ENCODE assay signal across 1 fruit fly cellular context in the genomic region with DNA sequence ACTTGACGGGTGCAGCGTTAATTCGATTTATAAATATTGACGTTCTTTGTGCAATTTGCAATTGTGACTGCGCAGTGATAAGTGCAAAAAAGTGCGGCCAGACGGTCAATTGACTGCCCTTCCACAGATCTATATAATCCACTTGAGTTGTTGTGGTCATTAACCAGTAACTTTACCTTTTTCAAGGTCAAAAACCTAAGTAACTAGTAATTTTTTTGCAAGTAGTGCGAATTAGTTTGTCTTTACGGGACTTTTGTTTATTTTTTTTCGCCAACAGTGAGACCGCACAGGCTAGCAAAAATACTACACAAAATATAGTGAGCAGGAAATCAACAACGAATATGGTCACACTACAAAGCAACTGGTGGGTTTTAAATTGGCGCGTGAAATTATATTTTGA.
TF ChIP-seq lines count a peak whose summit lies in the region.

Gene Tango9 (minus strand): TSS at position 280 of the 400 bp plus-strand sequence.

TF ChIP-seq in whole organism, embryonic, 481 proteins besides CTCF, POLR2A, EP300 and RAD21 (continued from another document and continues in another):
- TF ChIP-seq CG7963 (GFP tag; IDR thresholded peaks at IDR 0.05; lab: Robert Waterston, UW; ENCODE audit: partially characterized antibody) (no peak), Awh (GFP tag; IDR thresholded peaks at IDR 0.05; lab: Robert Waterston, UW) (no peak), CG34376 (GFP tag; optimal IDR thresholded peaks at IDR 0.05; lab: Kevin White, UChicago) (no peak), gro (GFP tag; optimal IDR thresholded peaks at IDR 0.05; lab: Kevin White, UChicago) (no peak), CG30020 (tag; optimal IDR thresholded peaks at IDR 0.05; lab: Kevin White, UChicago) (peak; percentile 11), Tbp (GFP tag; optimal IDR thresholded peaks at IDR 0.05; lab: Kevin White, UChicago) (no peak), CG3163 (GFP tag; optimal IDR thresholded peaks at IDR 0.05; lab: Kevin White, UChicago) (no peak), caup (GFP tag; optimal IDR thresholded peaks at IDR 0.05; lab: Kevin White, UChicago; ENCODE audit: severe bottlenecking) (no peak), CG12236 (GFP tag; optimal IDR thresholded peaks at IDR 0.05; lab: Kevin White, UChicago) (no peak), ro (GFP tag; IDR thresholded peaks at IDR 0.05; lab: Robert Waterston, UW) (no peak), Scr (GFP tag; IDR thresholded peaks at IDR 0.05; lab: Robert Waterston, UW; ENCODE audit: partially characterized antibody) (no peak), D (optimal IDR thresholded peaks at IDR 0.05; lab: Kevin White, UChicago) (no peak), D (GFP tag; optimal IDR thresholded peaks at IDR 0.05; lab: Kevin White, UChicago) (no peak), CG6654 (GFP tag; optimal IDR thresholded peaks at IDR 0.05; lab: Kevin White, UChicago) (no peak), dysf (GFP tag; IDR thresholded peaks at IDR 0.05; lab: Robert Waterston, UW) (no peak), CG15696 (tag; optimal IDR thresholded peaks at IDR 0.05; lab: Kevin White, UChicago) (no peak), mam (GFP tag; optimal IDR thresholded peaks at IDR 0.05; lab: Kevin White, UChicago) (no peak), en (GFP tag; optimal IDR thresholded peaks at IDR 0.05; lab: Kevin White, UChicago) (no peak), cas (GFP tag; IDR thresholded peaks at IDR 0.05; lab: Robert Waterston, UW) (no peak), MESR4 (GFP tag; optimal IDR thresholded peaks at IDR 0.05; lab: Kevin White, UChicago) (peak; percentile 37), CG10321 (GFP tag; IDR thresholded peaks at IDR 0.05; lab: Robert Waterston, UW) (no peak), fu2 (GFP tag; optimal IDR thresholded peaks at IDR 0.05; lab: Kevin White, UChicago) (no peak), Hmr (GFP tag; optimal IDR thresholded peaks at IDR 0.05; lab: Kevin White, UChicago) (peak; percentile 52), CG1024 (GFP tag; IDR thresholded peaks at IDR 0.05; lab: Robert Waterston, UW) (no peak), Lim3 (GFP tag; IDR thresholded peaks at IDR 0.05; lab: Robert Waterston, UW) (no peak), CG11504 (tag; optimal IDR thresholded peaks at IDR 0.05; lab: Kevin White, UChicago) (peak; percentile 47), Sry-δ (GFP tag; optimal IDR thresholded peaks at IDR 0.05; lab: Kevin White, UChicago) (peak; percentile 44), CG15269 (tag; optimal IDR thresholded peaks at IDR 0.05; lab: Kevin White, UChicago) (no peak), CG32767 (GFP tag; IDR thresholded peaks at IDR 0.05; lab: Robert Waterston, UW) (no peak), CG16813 (GFP tag; IDR thresholded peaks at IDR 0.05; lab: Robert Waterston, UW; ENCODE audit: partially characterized antibody) (no peak), Stat92E (GFP tag; optimal IDR thresholded peaks at IDR 0.05; lab: Kevin White, UChicago) (no peak), p53 (GFP tag; optimal IDR thresholded peaks at IDR 0.05; lab: Kevin White, UChicago) (peak; percentile 9), CG9876 (GFP tag; optimal IDR thresholded peaks at IDR 0.05; lab: Kevin White, UChicago) (no peak), so (GFP tag; IDR thresholded peaks at IDR 0.05; lab: Robert Waterston, UW) (no peak), Xbp1 (GFP tag; optimal IDR thresholded peaks at IDR 0.05; lab: Kevin White, UChicago) (no peak), Oli (tag; optimal IDR thresholded peaks at IDR 0.05; lab: Kevin White, UChicago) (no peak), exex (tag; optimal IDR thresholded peaks at IDR 0.05; lab: Kevin White, UChicago) (no peak), ind (GFP tag; optimal IDR thresholded peaks at IDR 0.05; lab: Kevin White, UChicago) (no peak), tgo (GFP tag; IDR thresholded peaks at IDR 0.05; lab: Robert Waterston, UW) (no peak), Pdp1 (GFP tag; optimal IDR thresholded peaks at IDR 0.05; lab: Kevin White, UChicago) (peak in 1 of 2 experiments; percentile 18), grn (GFP tag; optimal IDR thresholded peaks at IDR 0.05; lab: Kevin White, UChicago) (no peak), usp (GFP tag; optimal IDR thresholded peaks at IDR 0.05; lab: Kevin White, UChicago) (no peak), peb (GFP tag; IDR thresholded peaks at IDR 0.05; lab: Robert Waterston, UW) (no peak), CG11696 (GFP tag; IDR thresholded peaks at IDR 0.05; lab: Robert Waterston, UW) (no peak), CG13775 (GFP tag; optimal IDR thresholded peaks at IDR 0.05; lab: Kevin White, UChicago) (no peak), CG17186 (GFP tag; optimal IDR thresholded peaks at IDR 0.05; lab: Kevin White, UChicago) (peak; percentile 12), Max (GFP tag; optimal IDR thresholded peaks at IDR 0.05; lab: Kevin White, UChicago) (no peak), CG2875 (GFP tag; optimal IDR thresholded peaks at IDR 0.05; lab: Kevin White, UChicago) (no peak), bowl (GFP tag; IDR thresholded peaks at IDR 0.05; lab: Robert Waterston, UW) (no peak), D19B (GFP tag; optimal IDR thresholded peaks at IDR 0.05; lab: Kevin White, UChicago) (no peak), sisA (GFP tag; IDR thresholded peaks at IDR 0.05; lab: Robert Waterston, UW) (no peak), CG8281 (tag; optimal IDR thresholded peaks at IDR 0.05; lab: Kevin White, UChicago) (no peak), fd3F (GFP tag; optimal IDR thresholded peaks at IDR 0.05; lab: Kevin White, UChicago) (no peak), CG32532 (GFP tag; IDR thresholded peaks at IDR 0.05; lab: Robert Waterston, UW) (no peak), CG7357 (GFP tag; IDR thresholded peaks at IDR 0.05; lab: Robert Waterston, UW) (no peak), Dad (GFP tag; optimal IDR thresholded peaks at IDR 0.05; lab: Kevin White, UChicago) (no peak), CrebB (tag; optimal IDR thresholded peaks at IDR 0.05; lab: Kevin White, UChicago) (no peak), Hr3 (GFP tag; optimal IDR thresholded peaks at IDR 0.05; lab: Kevin White, UChicago) (no peak), CG8765 (GFP tag; IDR thresholded peaks at IDR 0.05; lab: Robert Waterston, UW) (no peak), CG9797 (GFP tag; optimal IDR thresholded peaks at IDR 0.05; lab: Kevin White, UChicago) (peak; percentile 84), CG17829 (tag; optimal IDR thresholded peaks at IDR 0.05; lab: Kevin White, UChicago) (peak; percentile 21), Gug (GFP tag; IDR thresholded peaks at IDR 0.05; lab: Robert Waterston, UW) (no peak), CG12769 (tag; optimal IDR thresholded peaks at IDR 0.05; lab: Kevin White, UChicago) (no peak), CG14965 (GFP tag; optimal IDR thresholded peaks at IDR 0.05; lab: Kevin White, UChicago; ENCODE audit: borderline replicate concordance) (no peak), dmrt11E (tag; optimal IDR thresholded peaks at IDR 0.05; lab: Kevin White, UChicago) (no peak), Trl (optimal IDR thresholded peaks at IDR 0.05; lab: Kevin White, UChicago) (no peak), Trl (GFP tag; optimal IDR thresholded peaks at IDR 0.05; lab: Kevin White, UChicago) (no peak), dati (GFP tag; IDR thresholded peaks at IDR 0.05; lab: Robert Waterston, UW) (no peak), fd96Cb (tag; optimal IDR thresholded peaks at IDR 0.05; lab: Kevin White, UChicago) (no peak), HLH3B (GFP tag; IDR thresholded peaks at IDR 0.05; lab: Robert Waterston, UW) (0 out of 2 replicates have a peak, but pooled peaks have one; percentile 9), Dfd (GFP tag; optimal IDR thresholded peaks at IDR 0.05; lab: Kevin White, UChicago) (no peak), hb (GFP tag; IDR thresholded peaks at IDR 0.05; lab: Robert Waterston, UW; ENCODE audit: partially characterized antibody) (no peak), ems (GFP tag; optimal IDR thresholded peaks at IDR 0.05; lab: Kevin White, UChicago) (no peak), CG3407 (GFP tag; optimal IDR thresholded peaks at IDR 0.05; lab: Kevin White, UChicago) (no peak), Dref (GFP tag; IDR thresholded peaks at IDR 0.05; lab: Robert Waterston, UW) (0 out of 2 replicates have a peak, but pooled peaks have one; percentile 16), Antp (GFP tag; optimal IDR thresholded peaks at IDR 0.05; lab: Kevin White, UChicago) (no peak), org-1 (GFP tag; optimal IDR thresholded peaks at IDR 0.05; lab: Kevin White, UChicago) (no peak), CG2202 (tag; optimal IDR thresholded peaks at IDR 0.05; lab: Kevin White, UChicago) (no peak), crc (GFP tag; optimal IDR thresholded peaks at IDR 0.05; lab: Kevin White, UChicago) (no peak), CG7271 (tag; optimal IDR thresholded peaks at IDR 0.05; lab: Kevin White, UChicago) (no peak), CG30431 (GFP tag; optimal IDR thresholded peaks at IDR 0.05; lab: Kevin White, UChicago) (no peak), CG10366 (GFP tag; IDR thresholded peaks at IDR 0.05; lab: Robert Waterston, UW) (no peak), Dip2 (GFP tag; IDR thresholded peaks at IDR 0.05; lab: Robert Waterston, UW) (no peak), dan (GFP tag; IDR thresholded peaks at IDR 0.05; lab: Robert Waterston, UW) (no peak), NC2β (GFP tag; optimal IDR thresholded peaks at IDR 0.05; lab: Kevin White, UChicago) (no peak), CG8388 (GFP tag; optimal IDR thresholded peaks at IDR 0.05; lab: Kevin White, UChicago) (no peak), sr (GFP tag; IDR thresholded peaks at IDR 0.05; lab: Robert Waterston, UW) (no peak), esg (GFP tag; conservative IDR thresholded peaks at IDR 0.05; lab: Robert Waterston, UW) (no peak), CG16815 (GFP tag; optimal IDR thresholded peaks at IDR 0.05; lab: Kevin White, UChicago) (no peak), chif (GFP tag; optimal IDR thresholded peaks at IDR 0.05; lab: Kevin White, UChicago) (no peak), mld (GFP tag; IDR thresholded peaks at IDR 0.05; lab: Robert Waterston, UW; ENCODE audit: partially characterized antibody) (no peak), CG11398 (GFP tag; optimal IDR thresholded peaks at IDR 0.05; lab: Kevin White, UChicago) (no peak), HmgZ (tag; optimal IDR thresholded peaks at IDR 0.05; lab: Kevin White, UChicago) (peak; percentile 40), Mes4 (GFP tag; optimal IDR thresholded peaks at IDR 0.05; lab: Kevin White, UChicago) (no peak), CG10462 (GFP tag; optimal IDR thresholded peaks at IDR 0.05; lab: Kevin White, UChicago) (no peak), crp (GFP tag; optimal IDR thresholded peaks at IDR 0.05; lab: Kevin White, UChicago) (peak in 1 of 2 experiments; percentile 13), dpn (GFP tag; optimal IDR thresholded peaks at IDR 0.05; lab: Kevin White, UChicago) (peak in 1 of 2 experiments; percentile 2), run (tag; optimal IDR thresholded peaks at IDR 0.05; lab: Kevin White, UChicago) (no peak), Hr78 (GFP tag; optimal IDR thresholded peaks at IDR 0.05; lab: Kevin White, UChicago) (no peak), CkIIα-i1 (GFP tag; IDR thresholded peaks at IDR 0.05; lab: Robert Waterston, UW) (no peak), Bdp1 (GFP tag; optimal IDR thresholded peaks at IDR 0.05; lab: Kevin White, UChicago) (no peak), CG9727 (GFP tag; optimal IDR thresholded peaks at IDR 0.05; lab: Kevin White, UChicago) (no peak), Fer3 (tag; optimal IDR thresholded peaks at IDR 0.05; lab: Kevin White, UChicago) (no peak), Deaf1 (tag; optimal IDR thresholded peaks at IDR 0.05; lab: Kevin White, UChicago) (no peak), CG11695 (GFP tag; IDR thresholded peaks at IDR 0.05; lab: Robert Waterston, UW) (no peak), tx (GFP tag; optimal IDR thresholded peaks at IDR 0.05; lab: Kevin White, UChicago) (no peak), CG2712 (tag; optimal IDR thresholded peaks at IDR 0.05; lab: Kevin White, UChicago) (peak; percentile 25), Drgx (GFP tag; IDR thresholded peaks at IDR 0.05; lab: Robert Waterston, UW) (no peak), CG17361 (GFP tag; IDR thresholded peaks at IDR 0.05; lab: Robert Waterston, UW) (0 out of 3 replicates have a peak, but pooled peaks have one; percentile 11), Nf-YA (GFP tag; IDR thresholded peaks at IDR 0.05; lab: Robert Waterston, UW) (no peak), CG12071 (GFP tag; optimal IDR thresholded peaks at IDR 0.05; lab: Kevin White, UChicago) (no peak), Lpt (GFP tag; optimal IDR thresholded peaks at IDR 0.05; lab: Kevin White, UChicago) (no peak), knrl (GFP tag; IDR thresholded peaks at IDR 0.05; lab: Robert Waterston, UW; ENCODE audit: partially characterized antibody) (peak; percentile 33; the same call in 1 of the 3 replicates), CG7745 (tag; optimal IDR thresholded peaks at IDR 0.05; lab: Kevin White, UChicago) (no peak), wdn (GFP tag; IDR thresholded peaks at IDR 0.05; lab: Robert Waterston, UW) (no peak), trh (GFP tag; optimal IDR thresholded peaks at IDR 0.05; lab: Kevin White, UChicago) (no peak), CG3847 (GFP tag; IDR thresholded peaks at IDR 0.05; lab: Robert Waterston, UW) (no peak), Atf-2 (GFP tag; optimal IDR thresholded peaks at IDR 0.05; lab: Kevin White, UChicago) (no peak), trem (tag; optimal IDR thresholded peaks at IDR 0.05; lab: Kevin White, UChicago) (peak; percentile 63), seq (GFP tag; IDR thresholded peaks at IDR 0.05; lab: Robert Waterston, UW) (no peak), unc-4 (GFP tag; IDR thresholded peaks at IDR 0.05; lab: Robert Waterston, UW; ENCODE audit: partially characterized antibody) (no peak), sd (tag; optimal IDR thresholded peaks at IDR 0.05; lab: Kevin White, UChicago) (no peak), nerfin-2 (GFP tag; IDR thresholded peaks at IDR 0.05; lab: Robert Waterston, UW; ENCODE audit: partially characterized antibody) (no peak), CG14014 (GFP tag; IDR thresholded peaks at IDR 0.05; lab: Robert Waterston, UW) (no peak), CG31224 (GFP tag; IDR thresholded peaks at IDR 0.05; lab: Robert Waterston, UW) (no peak), kni (GFP tag; optimal IDR thresholded peaks at IDR 0.05; lab: Kevin White, UChicago) (no peak), CG7556 (GFP tag; optimal IDR thresholded peaks at IDR 0.05; lab: Kevin White, UChicago) (no peak), h (optimal IDR thresholded peaks at IDR 0.05; lab: Kevin White, UChicago) (no peak), toy (GFP tag; IDR thresholded peaks at IDR 0.05; lab: Robert Waterston, UW) (no peak), CG17802 (tag; optimal IDR thresholded peaks at IDR 0.05; lab: Kevin White, UChicago) (peak; percentile 95), CG6254 (GFP tag; optimal IDR thresholded peaks at IDR 0.05; lab: Kevin White, UChicago) (no peak), Hand (GFP tag; optimal IDR thresholded peaks at IDR 0.05; lab: Kevin White, UChicago) (no peak), Adf1 (GFP tag; IDR thresholded peaks at IDR 0.05; lab: Robert Waterston, UW) (no peak)
